Fruit fly (Drosophila melanogaster): Measurements from ENCODE around the gene Hand.

Gene Hand

dm6 chr2L:10294798-10295669, at the start of gene Hand:
TSS of gene Hand (minus strand) at chr2L:10295385.
- no peak for TF ChIP-seq tj (GFP tag; optimal IDR thresholded peaks at IDR 0.05)
- no peak for TF ChIP-seq bab1 (GFP tag; optimal IDR thresholded peaks at IDR 0.05)
- no peak for TF ChIP-seq pad (GFP tag; optimal IDR thresholded peaks at IDR 0.05)
- TF ChIP-seq kay (GFP tag; ENCODE audit: borderline replicate concordance) = peak; percentile 93
- no peak for TF ChIP-seq ovo (GFP tag; optimal IDR thresholded peaks at IDR 0.05)
- no peak for TF ChIP-seq CG5204 (GFP tag; optimal IDR thresholded peaks at IDR 0.05)

- TF ChIP-seq CG7101 (tag; optimal IDR thresholded peaks at IDR 0.05) = no peak
- TF ChIP-seq pad (GFP tag; optimal IDR thresholded peaks at IDR 0.05) = no peak
- no peak for TF ChIP-seq Mnt (GFP tag; optimal IDR thresholded peaks at IDR 0.05)
- no peak for TF ChIP-seq bab1 (GFP tag; optimal IDR thresholded peaks at IDR 0.05)
Observed at dm6 chr2L:10344029-10344606, 48.9 kb upstream of the Hand start, which contains the start of gene Frmd5. TSS of gene Frmd5 (plus strand) at chr2L:10344442.

- TF ChIP-seq tj (GFP tag; optimal IDR thresholded peaks at IDR 0.05) (peak; percentile 25), cic (GFP tag; optimal IDR thresholded peaks at IDR 0.05) (peak; percentile 16), Clk (GFP tag; optimal IDR thresholded peaks at IDR 0.05) (no peak), toe (GFP tag; optimal IDR thresholded peaks at IDR 0.05) (no peak), CG33017 (tag; optimal IDR thresholded peaks at IDR 0.05) (no peak), Mnt (GFP tag; optimal IDR thresholded peaks at IDR 0.05) (peak; percentile 22), CG12768 (GFP tag; optimal IDR thresholded peaks at IDR 0.05) (no peak), CG7101 (tag; optimal IDR thresholded peaks at IDR 0.05) (peak; percentile 15), bab1 (GFP tag; optimal IDR thresholded peaks at IDR 0.05) (peak; percentile 69), kay (GFP tag; ENCODE audit: borderline replicate concordance) (no peak), CG1620 (GFP tag; optimal IDR thresholded peaks at IDR 0.05) (no peak), CG11617 (GFP tag; optimal IDR thresholded peaks at IDR 0.05) (peak; percentile 19), pad (GFP tag; optimal IDR thresholded peaks at IDR 0.05) (no peak), cnc (optimal IDR thresholded peaks at IDR 0.05) (no peak), Hr96 (GFP tag; optimal IDR thresholded peaks at IDR 0.05) (no peak), CG14711 (tag; optimal IDR thresholded peaks at IDR 0.05) (peak; percentile 12), CG5204 (GFP tag; optimal IDR thresholded peaks at IDR 0.05) (no peak), CG7045 (GFP tag; optimal IDR thresholded peaks at IDR 0.05) (no peak), Crg-1 (GFP tag; optimal IDR thresholded peaks at IDR 0.05) (no peak), ovo (GFP tag; optimal IDR thresholded peaks at IDR 0.05) (no peak)
Observed at dm6 chr2L:10342471-10342870, 47.3 kb upstream of the Hand start, which contains the start of gene Sps2. TSS of gene Sps2 (plus strand) at chr2L:10342594.

dm6 chr2L:10341405-10341804, 46.2 kb upstream of the Hand start, which contains the start of gene CG31715:
TSS of gene CG31715 (plus strand) at chr2L:10341616.
- TF ChIP-seq CG11617 (GFP tag; optimal IDR thresholded peaks at IDR 0.05) (peak; percentile 11), CG7101 (tag; optimal IDR thresholded peaks at IDR 0.05) (peak; percentile 40), CG33017 (tag; optimal IDR thresholded peaks at IDR 0.05) (peak; percentile 5), Hr96 (GFP tag; optimal IDR thresholded peaks at IDR 0.05) (no peak), kay (GFP tag; ENCODE audit: borderline replicate concordance) (peak; percentile 66), pad (GFP tag; optimal IDR thresholded peaks at IDR 0.05) (no peak), Mnt (GFP tag; optimal IDR thresholded peaks at IDR 0.05) (peak; percentile 5), CG14711 (tag; optimal IDR thresholded peaks at IDR 0.05) (peak; percentile 20), cnc (optimal IDR thresholded peaks at IDR 0.05) (no peak), CG5204 (GFP tag; optimal IDR thresholded peaks at IDR 0.05) (no peak), CG7045 (GFP tag; optimal IDR thresholded peaks at IDR 0.05) (no peak), tj (GFP tag; optimal IDR thresholded peaks at IDR 0.05) (peak; percentile 11), bab1 (GFP tag; optimal IDR thresholded peaks at IDR 0.05) (peak; percentile 62), toe (GFP tag; optimal IDR thresholded peaks at IDR 0.05) (no peak), CG1620 (GFP tag; optimal IDR thresholded peaks at IDR 0.05) (no peak), Crg-1 (GFP tag; optimal IDR thresholded peaks at IDR 0.05) (no peak), ovo (GFP tag; optimal IDR thresholded peaks at IDR 0.05) (no peak), CG12768 (GFP tag; optimal IDR thresholded peaks at IDR 0.05) (no peak), cic (GFP tag; optimal IDR thresholded peaks at IDR 0.05) (no peak), Clk (GFP tag; optimal IDR thresholded peaks at IDR 0.05) (no peak)

dm6 chr2L:10339841-10340240, 44.7 kb upstream of the Hand start:
- TF ChIP-seq kay (GFP tag; ENCODE audit: borderline replicate concordance) = peak; percentile 72
- no peak for TF ChIP-seq CG1620 (GFP tag; optimal IDR thresholded peaks at IDR 0.05)
- no peak for TF ChIP-seq cic (GFP tag; optimal IDR thresholded peaks at IDR 0.05)

- no peak for TF ChIP-seq kay (GFP tag; ENCODE audit: borderline replicate concordance)
- no peak for TF ChIP-seq cnc (optimal IDR thresholded peaks at IDR 0.05)
- TF ChIP-seq bab1 (GFP tag; optimal IDR thresholded peaks at IDR 0.05) = peak; percentile 63
- no peak for TF ChIP-seq tj (GFP tag; optimal IDR thresholded peaks at IDR 0.05)
- TF ChIP-seq CG33017 (tag; optimal IDR thresholded peaks at IDR 0.05) = no peak
- peak; percentile 35 for TF ChIP-seq CG7101 (tag; optimal IDR thresholded peaks at IDR 0.05)
- TF ChIP-seq toe (GFP tag; optimal IDR thresholded peaks at IDR 0.05) = no peak
- no peak for TF ChIP-seq CG12768 (GFP tag; optimal IDR thresholded peaks at IDR 0.05)
- no peak for TF ChIP-seq CG5204 (GFP tag; optimal IDR thresholded peaks at IDR 0.05)
- TF ChIP-seq CG14711 (tag; optimal IDR thresholded peaks at IDR 0.05) = no peak
- peak; percentile 15 for TF ChIP-seq CG11617 (GFP tag; optimal IDR thresholded peaks at IDR 0.05)
- peak; percentile 18 for TF ChIP-seq CG1620 (GFP tag; optimal IDR thresholded peaks at IDR 0.05)
- no peak for TF ChIP-seq Hr96 (GFP tag; optimal IDR thresholded peaks at IDR 0.05)
- peak; percentile 44 for TF ChIP-seq Mnt (GFP tag; optimal IDR thresholded peaks at IDR 0.05)
- TF ChIP-seq Clk (GFP tag; optimal IDR thresholded peaks at IDR 0.05) = no peak
- no peak for TF ChIP-seq CG7045 (GFP tag; optimal IDR thresholded peaks at IDR 0.05)
- no peak for TF ChIP-seq ovo (GFP tag; optimal IDR thresholded peaks at IDR 0.05)
- no peak for TF ChIP-seq Crg-1 (GFP tag; optimal IDR thresholded peaks at IDR 0.05)
- peak; percentile 31 for TF ChIP-seq cic (GFP tag; optimal IDR thresholded peaks at IDR 0.05)
- TF ChIP-seq pad (GFP tag; optimal IDR thresholded peaks at IDR 0.05) = peak; percentile 12
Observed at dm6 chr2L:10339212-10339721, 44.1 kb upstream of the Hand start, which contains the start of gene SamDC. TSS of gene SamDC (plus strand) at chr2L:10339457.
